Worm (Caenorhabditis elegans) whole organism, L2 larva: ENCODE measurements around the gene imp-2.

ENCODE experiments used
- C34F6.9 ChIP-seq: fragments of 150-350 bp; optimal IDR thresholded peaks from 2 replicates; lab custom pipeline; 2014; ENCODE audit warnings: missing biosample characterization, missing genetic modification characterization
- F13H6.1 ChIP-seq: sonication (generic microtip); optimal IDR thresholded peaks from 2 replicates; lab custom pipeline; 2016; ENCODE audit warnings: missing genetic modification characterization, missing compliant biosample characterization
- Y55F3AM.14 ChIP-seq: fragments of 200-800 bp; sonication (Bioruptor generic); optimal IDR thresholded peaks from 2 replicates; lab custom pipeline; 2018; ENCODE audit warnings: mild to moderate bottlenecking, missing genetic modification characterization, missing compliant biosample characterization
- ama-1 ChIP-seq: fragments of 150-350 bp; optimal IDR thresholded peaks from 2 replicates; lab custom pipeline; 2018; ENCODE audit warnings: inconsistent platforms
- blmp-1 ChIP-seq: sonication (generic microtip); optimal IDR thresholded peaks from 2 replicates; lab custom pipeline; 2017; ENCODE audit warnings: missing genetic modification characterization, mild to moderate bottlenecking, missing compliant biosample characterization, antibody characterized with exemption, moderate library complexity; ENCODE audit not compliant: insufficient read depth
- ceh-82 ChIP-seq: fragments of 150-350 bp; optimal IDR thresholded peaks from 2 replicates; lab custom pipeline; 2014; ENCODE audit warnings: missing biosample characterization, missing genetic modification characterization
- crh-2 ChIP-seq: sonication (generic microtip); optimal IDR thresholded peaks from 2 replicates; lab custom pipeline; 2017; ENCODE audit warnings: missing biosample characterization, missing genetic modification characterization
- dmd-4 ChIP-seq: sonication (generic microtip); optimal IDR thresholded peaks from 2 replicates; lab custom pipeline; 2017; ENCODE audit warnings: missing biosample characterization, missing genetic modification characterization
- egl-27 ChIP-seq: sonication (generic microtip); optimal IDR thresholded peaks from 3 replicates; lab custom pipeline; 2017; ENCODE audit warnings: missing biosample characterization, missing genetic modification reagents, missing genetic modification characterization
- elt-1 ChIP-seq: fragments of 150-350 bp; optimal IDR thresholded peaks from 2 replicates; lab custom pipeline; 2014; ENCODE audit warnings: missing biosample characterization, missing genetic modification characterization
- elt-3 ChIP-seq: sonication (generic microtip); optimal IDR thresholded peaks from 2 replicates; lab custom pipeline; 2017; ENCODE audit warnings: missing biosample characterization, missing genetic modification characterization
- fos-1 ChIP-seq: fragments of 150-350 bp; optimal IDR thresholded peaks from 2 replicates; lab custom pipeline; 2014; ENCODE audit warnings: missing biosample characterization, missing genetic modification characterization
- gmeb-1 ChIP-seq: fragments of 150-350 bp; optimal IDR thresholded peaks from 2 replicates; lab custom pipeline; 2014; ENCODE audit warnings: missing biosample characterization, missing genetic modification characterization
- lin-13 ChIP-seq: fragments of 150-350 bp; optimal IDR thresholded peaks from 2 replicates; lab custom pipeline; 2014; ENCODE audit warnings: missing biosample characterization, missing genetic modification reagents, missing genetic modification characterization
- lsy-2 ChIP-seq, 2 experiments: fragments of 150-350 bp in 1 of 2; sonication (generic microtip) in 1 of 2; optimal IDR thresholded peaks; 2 replicates each; lab custom pipeline; 2014 to 2017; ENCODE audit warnings: missing biosample characterization in 2 of 2, missing genetic modification characterization in 2 of 2
- mab-5 ChIP-seq: fragments of 150-350 bp; optimal IDR thresholded peaks from 2 replicates; lab custom pipeline; 2014; ENCODE audit warnings: missing biosample characterization, missing genetic modification characterization
- mbf-1 ChIP-seq: sonication (generic microtip); optimal IDR thresholded peaks from 2 replicates; lab custom pipeline; 2017; ENCODE audit warnings: missing biosample characterization, missing genetic modification characterization
- nhr-10 ChIP-seq: sonication (generic microtip); optimal IDR thresholded peaks from 2 replicates; lab custom pipeline; 2017; ENCODE audit warnings: missing biosample characterization, missing genetic modification characterization
- nhr-11 ChIP-seq: fragments of 150-350 bp; optimal IDR thresholded peaks from 2 replicates; lab custom pipeline; 2014; ENCODE audit warnings: missing biosample characterization, missing genetic modification characterization
- nhr-12 ChIP-seq: fragments of 150-350 bp; optimal IDR thresholded peaks from 2 replicates; lab custom pipeline; 2014; ENCODE audit warnings: missing biosample characterization, missing genetic modification characterization
- nhr-129 ChIP-seq: fragments of 150-350 bp; optimal IDR thresholded peaks from 2 replicates; lab custom pipeline; 2014; ENCODE audit warnings: missing biosample characterization, missing genetic modification characterization
- nhr-21 ChIP-seq: fragments of 150-350 bp; optimal IDR thresholded peaks from 2 replicates; lab custom pipeline; 2014; ENCODE audit warnings: missing biosample characterization, missing genetic modification characterization
- nhr-23 ChIP-seq: fragments of 150-350 bp; optimal IDR thresholded peaks from 2 replicates; lab custom pipeline; 2014; ENCODE audit warnings: missing biosample characterization, missing genetic modification reagents, missing genetic modification characterization
- nhr-237 ChIP-seq: fragments of 150-350 bp; optimal IDR thresholded peaks from 2 replicates; lab custom pipeline; 2014; ENCODE audit warnings: missing biosample characterization, missing genetic modification characterization
- nhr-25 ChIP-seq: fragments of 150-350 bp; sonication (generic microtip); optimal IDR thresholded peaks from 3 replicates; lab custom pipeline; 2014; ENCODE audit warnings: missing biosample characterization, missing genetic modification characterization
- nhr-6 ChIP-seq: fragments of 150-350 bp; optimal IDR thresholded peaks from 2 replicates; lab custom pipeline; 2014; ENCODE audit warnings: missing biosample characterization, missing genetic modification characterization
- nhr-77 ChIP-seq: fragments of 150-350 bp; optimal IDR thresholded peaks from 2 replicates; lab custom pipeline; 2014; ENCODE audit warnings: missing biosample characterization, missing genetic modification characterization
- sem-4 ChIP-seq: fragments of 150-350 bp; optimal IDR thresholded peaks from 2 replicates; lab custom pipeline; 2014; ENCODE audit warnings: missing biosample characterization, missing genetic modification reagents, missing genetic modification characterization
- skn-1 ChIP-seq: sonication (generic microtip); optimal IDR thresholded peaks from 2 replicates; lab custom pipeline; 2017; ENCODE audit warnings: missing biosample characterization, missing genetic modification characterization
- sma-3 ChIP-seq: sonication (generic microtip); optimal IDR thresholded peaks from 2 replicates; lab custom pipeline; 2016; ENCODE audit warnings: missing genetic modification reagents, missing genetic modification characterization, missing compliant biosample characterization
- sma-9 ChIP-seq, 2 experiments: fragments of 150-350 bp in 1 of 2; sonication (generic microtip) in 1 of 2; optimal IDR thresholded peaks; 2 replicates each; lab custom pipeline; 2014 to 2016; ENCODE audit warnings: missing genetic modification characterization in 2 of 2, mild to moderate bottlenecking in 1 of 2, missing biosample characterization in 1 of 2, missing compliant biosample characterization in 1 of 2, missing genetic modification reagents in 1 of 2, moderate library complexity in 1 of 2
- snpc-4 ChIP-seq: fragments of 150-350 bp; optimal IDR thresholded peaks from 2 replicates; lab custom pipeline; 2014; ENCODE audit warnings: missing biosample characterization, missing genetic modification characterization
- unc-55 ChIP-seq: fragments of 150-350 bp; sonication (generic microtip); optimal IDR thresholded peaks from 3 replicates; lab custom pipeline; 2014; ENCODE audit warnings: missing biosample characterization, missing genetic modification reagents, missing genetic modification characterization
- unc-62 ChIP-seq: fragments of 150-350 bp; optimal IDR thresholded peaks from 2 replicates; lab custom pipeline; 2014; ENCODE audit warnings: missing biosample characterization, missing genetic modification reagents, missing genetic modification characterization
- ztf-1 ChIP-seq: fragments of 200-800 bp; sonication (Bioruptor generic); conservative IDR thresholded peaks from 2 replicates; pipeline ENCODE4 v1.3.6; 2022; ENCODE audit warnings: missing genetic modification characterization, missing compliant biosample characterization
- ztf-4 ChIP-seq: fragments of 150-350 bp; optimal IDR thresholded peaks from 2 replicates; lab custom pipeline; 2014; ENCODE audit warnings: missing biosample characterization, missing genetic modification characterization

The imp-2 gene

DNA sequence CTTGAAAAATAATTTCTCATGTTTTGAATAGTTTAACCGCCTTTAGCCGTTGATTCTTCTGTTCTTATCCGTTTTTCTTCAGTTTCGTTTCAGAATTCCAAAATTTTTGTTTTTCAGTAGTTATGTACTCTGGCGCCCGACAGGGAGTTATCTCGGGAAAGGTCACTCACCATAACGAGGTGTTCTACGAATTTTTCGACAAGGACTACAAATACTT, 24.4 kb upstream of the imp-2 start, which contains the start of gene F01G4.4:
Gene F01G4.4, plus strand, starts transcription at position 118 of the 217 bp plus-strand sequence.
- TF ChIP-seq ztf-4 (tag; lab: Kevin White, UChicago) (no peak), mbf-1 (tag; lab: Kevin White, UChicago) (no peak), elt-1 (tag; lab: Kevin White, UChicago) (no peak), crh-2 (tag; lab: Kevin White, UChicago) (no peak)

DNA sequence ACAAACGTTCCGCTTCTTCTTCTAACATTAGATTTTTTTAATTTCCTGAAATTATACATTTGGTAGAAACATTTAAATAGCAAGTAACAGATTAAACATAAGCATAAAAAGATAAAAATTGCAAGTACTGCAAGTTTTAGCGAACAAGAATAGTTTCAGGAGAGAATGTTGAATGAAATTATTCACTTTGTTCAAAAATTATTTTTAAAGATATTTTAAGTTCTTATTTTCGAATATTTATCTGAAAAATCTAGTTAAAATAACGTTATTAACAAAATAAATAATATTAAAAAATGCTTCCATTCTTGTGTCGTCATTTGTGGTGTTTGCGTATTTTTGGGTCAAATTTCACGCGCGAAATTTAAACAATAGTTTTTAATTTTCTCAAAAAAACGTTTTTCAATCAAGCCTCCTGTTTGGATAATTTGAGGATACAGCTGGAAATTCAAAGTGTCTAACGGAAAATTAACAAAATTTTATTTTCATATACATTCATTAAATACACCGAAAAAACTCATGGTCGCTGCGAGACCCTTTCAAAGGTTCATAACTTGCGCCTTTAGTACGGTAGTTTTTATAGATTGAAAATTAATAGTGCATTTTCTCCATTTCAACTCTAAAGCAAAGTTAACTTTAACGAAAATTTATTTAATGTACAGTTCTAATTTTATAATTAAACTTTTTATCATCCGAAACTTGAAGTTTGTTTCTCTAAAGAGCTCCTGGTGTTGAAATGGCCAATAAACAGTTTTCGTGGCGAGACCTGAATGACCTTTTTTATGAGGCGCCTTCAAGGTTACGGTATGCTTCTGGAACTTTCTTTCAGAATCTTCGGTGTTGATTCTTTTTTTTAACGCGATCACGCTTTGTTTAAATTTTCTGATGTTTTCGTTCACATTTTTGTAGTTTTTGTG, 23.9 kb upstream of the imp-2 start, which contains the start of gene skih-2:
Gene skih-2, minus strand, starts transcription at position 51 of the 914 bp plus-strand sequence.
- TF ChIP-seq dmd-4 (tag; lab: Kevin White, UChicago) (no peak), ceh-82 (tag; lab: Kevin White, UChicago) (no peak), skn-1 (no peak), unc-55 (GFP tag; lab: Kevin White, UChicago) (peak; percentile 78), lsy-2 (tag; optimal IDR thresholded peaks at IDR 0.05; lab: Kevin White, UChicago) (peak; percentile 14 to 80), sem-4 (tag; lab: Kevin White, UChicago) (no peak), lin-13 (GFP tag; lab: Kevin White, UChicago) (peak; percentile 29), gmeb-1 (tag; lab: Kevin White, UChicago) (peak; percentile 92), C34F6.9 (peak; percentile 79), crh-2 (tag; lab: Kevin White, UChicago) (peak; percentile 6), nhr-12 (no peak), nhr-25 (tag; lab: Kevin White, UChicago) (peak; percentile 5)

DNA sequence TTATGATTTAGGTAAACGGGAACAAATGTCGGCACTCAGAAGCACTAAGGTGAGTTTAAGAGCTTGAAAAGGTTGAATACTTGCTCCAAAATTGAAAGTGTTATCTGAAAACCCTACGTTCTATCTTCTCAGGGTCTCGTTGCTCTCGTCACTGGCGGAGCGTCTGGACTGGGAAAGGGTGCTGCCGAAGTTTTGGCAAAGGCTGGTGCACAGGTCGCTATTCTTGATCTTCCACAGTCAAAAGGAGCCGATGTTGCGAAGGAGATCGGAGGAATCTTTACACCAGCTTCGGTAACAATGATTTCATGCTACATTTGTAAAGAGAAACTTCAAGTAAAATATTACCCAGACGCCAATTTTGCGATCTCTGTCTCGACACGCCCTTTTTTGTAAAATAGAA, 12.6 kb upstream of the imp-2 start, which contains the start of gene ard-1:
Gene ard-1, plus strand, starts transcription at position 12 of the 400 bp plus-strand sequence.
- no peak for TF ChIP-seq elt-3 (tag; lab: Kevin White, UChicago)
- no peak for TF ChIP-seq nhr-6
- no peak for TF ChIP-seq skn-1
- TF ChIP-seq ama-1 (lab: Kevin White, UChicago), result no peak
- no peak for TF ChIP-seq nhr-10 (tag; lab: Kevin White, UChicago)
- TF ChIP-seq sma-9 (GFP tag; optimal IDR thresholded peaks at IDR 0.05; lab: Kevin White, UChicago), result no peak
- no peak for TF ChIP-seq sma-9 (tag; optimal IDR thresholded peaks at IDR 0.05; lab: Kevin White, UChicago)
- no peak for TF ChIP-seq nhr-237
- TF ChIP-seq mbf-1 (tag; lab: Kevin White, UChicago), result no peak
- no peak for TF ChIP-seq snpc-4 (tag; lab: Kevin White, UChicago)
- no peak for TF ChIP-seq C34F6.9
- TF ChIP-seq ztf-1 (GFP tag; lab: Robert Waterston, UW), result no peak
- TF ChIP-seq crh-2 (tag; lab: Kevin White, UChicago), result no peak
- no peak for TF ChIP-seq Y55F3AM.14 (GFP tag; lab: Kevin White, UChicago)
- TF ChIP-seq nhr-11 (tag; lab: Kevin White, UChicago), result no peak
- TF ChIP-seq unc-55 (GFP tag; lab: Kevin White, UChicago), result no peak
- TF ChIP-seq blmp-1 (tag; lab: Kevin White, UChicago), result no peak
- TF ChIP-seq egl-27 (tag; lab: Kevin White, UChicago), result no peak
- no peak for TF ChIP-seq nhr-77 (tag; lab: Kevin White, UChicago)
- TF ChIP-seq mab-5 (tag; lab: Kevin White, UChicago), result no peak
- TF ChIP-seq nhr-21 (tag; lab: Kevin White, UChicago), result no peak

DNA sequence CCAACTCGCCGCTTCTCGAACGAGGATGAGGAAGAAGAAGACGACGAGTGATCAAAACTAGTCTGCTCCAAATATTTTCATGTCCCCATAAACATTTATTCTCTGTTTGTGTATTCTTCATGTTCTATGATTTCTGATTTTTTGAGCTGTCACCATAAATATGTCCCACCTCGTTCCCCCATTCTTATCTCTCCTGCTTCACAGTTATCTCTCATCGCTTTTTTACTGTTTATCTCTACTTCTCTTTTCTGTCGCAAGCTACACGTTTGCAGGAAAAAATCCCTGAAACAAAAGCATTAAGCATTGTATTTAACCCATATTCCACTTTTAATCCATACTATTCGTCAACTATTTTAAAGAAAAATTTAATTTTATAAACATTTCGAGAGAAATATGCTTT, 12.1 kb upstream of the imp-2 start:
- TF ChIP-seq ztf-1 (GFP tag; lab: Robert Waterston, UW) (no peak), nhr-129 (peak; percentile 9), nhr-237 (no peak), crh-2 (tag; lab: Kevin White, UChicago) (no peak), skn-1 (no peak), unc-62 (GFP tag; lab: Kevin White, UChicago) (no peak), fos-1 (tag; lab: Kevin White, UChicago) (peak; percentile 8), unc-55 (GFP tag; lab: Kevin White, UChicago) (peak; percentile 51), lsy-2 (tag; optimal IDR thresholded peaks at IDR 0.05; lab: Kevin White, UChicago) (peak in 1 of 2 experiments; percentile 16), sem-4 (tag; lab: Kevin White, UChicago) (no peak), gmeb-1 (tag; lab: Kevin White, UChicago) (no peak), sma-3 (GFP tag; lab: Kevin White, UChicago) (no peak), nhr-23 (tag; lab: Kevin White, UChicago) (no peak), F13H6.1 (tag; lab: Kevin White, UChicago) (no peak)
- TF ChIP-seq, all 48 proteins: peak for 4
